Fruit fly (Drosophila melanogaster): ENCODE measurements around the gene CG31668.

DNA sequence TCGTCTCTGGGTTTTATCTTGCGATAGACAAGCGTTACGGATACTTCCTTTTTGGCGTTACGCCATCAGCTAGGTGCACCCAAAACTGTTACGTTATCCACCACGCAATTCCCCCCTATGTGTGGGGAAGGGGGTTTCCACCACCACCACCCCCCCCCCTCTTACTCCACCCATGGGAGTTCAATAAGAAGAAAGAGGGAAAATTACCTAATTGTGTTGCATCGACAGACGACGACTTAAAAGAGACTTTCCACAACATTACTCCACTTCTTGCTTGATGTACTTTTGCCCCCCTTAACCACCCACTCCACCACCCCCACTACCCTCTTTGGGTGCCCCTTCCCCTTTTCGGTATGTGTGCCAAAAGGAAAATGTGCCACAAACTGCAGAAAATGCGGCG, 32.8 kb downstream of the CG31668 start:
- TF ChIP-seq Myc (optimal IDR thresholded peaks at IDR 0.05) (no peak), Sin3A (optimal IDR thresholded peaks at IDR 0.05) (no peak), psq (optimal IDR thresholded peaks at IDR 0.05) (no peak)
